Worm (Caenorhabditis elegans): Measurements from ENCODE around the gene dif-1.
A peak's percentile ranks its signal among the peaks of the same experiment; 100 is the strongest.

dif-1 gene

ce11 chrIV:7507841-7508509 lies 44.8 kb downstream of the dif-1 start, which contains the start of the genes vdac-1 and R05G6.5:
vdac-1 (minus strand) TSS chrIV:7507891.
R05G6.5 (plus strand) TSS chrIV:7508367.
- TF ChIP-seq nhr-27 (tag; optimal IDR thresholded peaks at IDR 0.05) (no peak), lin-54 (GFP tag; optimal IDR thresholded peaks at IDR 0.05) (peak; percentile 81), rcor-1 (GFP tag; IDR thresholded peaks at IDR 0.05) (peak; percentile 39; the same call in 1 of the 2 replicates), hmg-20 (GFP tag; IDR thresholded peaks at IDR 0.05) (no peak), let-607 (tag; optimal IDR thresholded peaks at IDR 0.05) (peak; percentile 75 to 78), aptf-2 (GFP tag; conservative IDR thresholded peaks at IDR 0.05) (no peak), nfyb-1 (GFP tag; IDR thresholded peaks at IDR 0.05) (peak; percentile 44; the same call in 1 of the 2 replicates), ekl-4 (GFP tag; IDR thresholded peaks at IDR 0.05) (peak; percentile 87), aptf-3 (GFP tag; IDR thresholded peaks at IDR 0.05) (no peak), mcd-1 (GFP tag; IDR thresholded peaks at IDR 0.05) (peak; percentile 75), K12H6.12 (tag; optimal IDR thresholded peaks at IDR 0.05) (peak; percentile 51), lag-1 (GFP tag; IDR thresholded peaks at IDR 0.05) (no peak), zfh-2 (GFP tag; conservative IDR thresholded peaks at IDR 0.05) (no peak; the same call in none of the 2 replicates), tlf-1 (GFP tag; optimal IDR thresholded peaks at IDR 0.05) (no peak), ztf-26 (tag; optimal IDR thresholded peaks at IDR 0.05) (peak; percentile 21), attf-3 (GFP tag; conservative IDR thresholded peaks at IDR 0.05) (peak; percentile 67), F37B4.10 (GFP tag; IDR thresholded peaks at IDR 0.05) (no peak), F55B11.4 (tag; optimal IDR thresholded peaks at IDR 0.05; ENCODE audit: borderline replicate concordance, insufficient read depth) (no peak), efl-1 (GFP tag; optimal IDR thresholded peaks at IDR 0.05) (no peak), Y79H2A.3 (GFP tag; conservative IDR thresholded peaks at IDR 0.05) (no peak), somi-1 (GFP tag; optimal IDR thresholded peaks at IDR 0.05) (peak; percentile 65), egrh-3 (GFP tag; IDR thresholded peaks at IDR 0.05) (0 out of 2 replicates have a peak, but pooled peaks have one; percentile 8), attf-5 (GFP tag; optimal IDR thresholded peaks at IDR 0.05) (peak; percentile 80), ztf-3 (GFP tag; optimal IDR thresholded peaks at IDR 0.05) (no peak), F49E8.2 (tag; optimal IDR thresholded peaks at IDR 0.05; ENCODE audit: insufficient read depth) (no peak), nfya-2 (GFP tag; IDR thresholded peaks at IDR 0.05) (no peak), T26A5.8 (tag; optimal IDR thresholded peaks at IDR 0.05) (no peak), mes-4 (tag; optimal IDR thresholded peaks at IDR 0.05) (no peak), rpc-1 (optimal IDR thresholded peaks at IDR 0.05) (no peak), rpc-1 (tag; optimal IDR thresholded peaks at IDR 0.05) (no peak), nhr-179 (tag; optimal IDR thresholded peaks at IDR 0.05) (no peak), lsy-27 (tag; optimal IDR thresholded peaks at IDR 0.05; ENCODE audit: borderline replicate concordance, insufficient read depth) (no peak), repo-1 (tag; optimal IDR thresholded peaks at IDR 0.05) (peak; percentile 45), B0261.1 (tag; optimal IDR thresholded peaks at IDR 0.05) (no peak), snpc-3.4 (tag; optimal IDR thresholded peaks at IDR 0.05) (no peak), atf-7 (tag; optimal IDR thresholded peaks at IDR 0.05) (peak; percentile 44), lsl-1 (GFP tag; optimal IDR thresholded peaks at IDR 0.05) (no peak), hsf-1 (GFP tag; IDR thresholded peaks at IDR 0.05) (0 out of 2 replicates have a peak, but pooled peaks have one; percentile 54), B0336.3 (GFP tag; IDR thresholded peaks at IDR 0.05) (peak; percentile 75), die-1 (tag; optimal IDR thresholded peaks at IDR 0.05) (peak; percentile 16), ceh-100 (GFP tag; IDR thresholded peaks at IDR 0.05) (0 out of 2 replicates have a peak, but pooled peaks have one; percentile 40), ama-1 (optimal IDR thresholded peaks at IDR 0.05) (no peak), ama-1 (GFP tag; optimal IDR thresholded peaks at IDR 0.05) (no peak), pbrm-1 (GFP tag; IDR thresholded peaks at IDR 0.05) (0 out of 2 replicates have a peak, but pooled peaks have one; percentile 55), lin-35 (GFP tag; optimal IDR thresholded peaks at IDR 0.05) (peak in 1 of 3 experiments; percentile 73), athp-1 (tag; optimal IDR thresholded peaks at IDR 0.05) (peak; percentile 38), tbp1 (GFP tag; optimal IDR thresholded peaks at IDR 0.05) (peak; percentile 55), K11D2.4 (GFP tag; IDR thresholded peaks at IDR 0.05) (peak; percentile 54; the same call in 1 of the 2 replicates)
